Worm (Caenorhabditis elegans): ENCODE results near the gene F41D9.2.

DNA sequence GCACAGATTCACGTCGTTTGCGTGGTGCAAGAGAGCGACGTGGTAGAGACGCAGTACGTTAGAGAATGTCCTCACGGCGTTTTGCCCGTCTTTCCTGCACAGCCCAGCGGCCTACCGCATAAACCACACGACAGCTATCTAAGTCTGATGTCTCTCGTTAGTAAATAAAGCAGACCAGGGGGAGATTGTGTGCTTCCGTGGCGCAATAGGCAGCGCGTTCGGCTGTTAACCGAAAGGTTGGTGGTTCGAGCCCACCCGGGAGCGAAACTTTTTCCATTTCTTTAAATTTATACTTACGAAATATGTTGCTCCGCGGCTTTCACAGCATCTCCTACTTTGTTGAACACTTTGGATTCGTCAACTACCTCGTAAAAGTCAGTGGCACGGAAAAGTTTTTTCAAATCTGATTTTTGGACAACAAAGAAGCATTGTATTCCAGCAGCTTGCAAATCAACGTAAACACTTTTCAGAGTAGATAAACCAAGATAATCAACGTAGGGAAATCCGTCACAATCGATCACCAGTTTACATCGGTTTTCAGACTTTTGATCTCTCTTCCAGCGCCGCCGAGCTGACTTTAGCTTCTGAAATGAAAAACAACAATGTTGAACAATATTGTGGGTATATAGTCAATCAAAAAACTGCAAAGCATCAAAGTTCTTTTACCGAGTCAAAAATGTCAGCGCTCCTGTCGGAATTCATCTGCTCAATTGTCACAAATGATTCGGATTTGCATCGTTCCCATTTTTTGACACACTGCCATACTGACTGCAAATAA, 19.8 kb upstream of the F41D9.2 start:
- no peak for TF ChIP-seq unc-62 (GFP tag; optimal IDR thresholded peaks at IDR 0.05)
- peak; percentile 89 for TF ChIP-seq let-526 (GFP tag; IDR thresholded peaks at IDR 0.05)
- TF ChIP-seq unc-130 (GFP tag; optimal IDR thresholded peaks at IDR 0.05) = peak; percentile 51
- no peak for TF ChIP-seq lin-54 (GFP tag; optimal IDR thresholded peaks at IDR 0.05)
- peak; percentile 20 for TF ChIP-seq F49E8.2 (tag; optimal IDR thresholded peaks at IDR 0.05; ENCODE audit: insufficient read depth)
- 0 out of 2 replicates have a peak, but pooled peaks have one; percentile 78 for TF ChIP-seq ceh-58 (GFP tag; IDR thresholded peaks at IDR 0.05)
- peak; percentile 57 for TF ChIP-seq sptf-2 (GFP tag; optimal IDR thresholded peaks at IDR 0.05)
- TF ChIP-seq dpl-1 (GFP tag; optimal IDR thresholded peaks at IDR 0.05) = no peak
- TF ChIP-seq lin-40 (tag; optimal IDR thresholded peaks at IDR 0.05) = peak; percentile 94
- TF ChIP-seq F10E7.11 (tag; optimal IDR thresholded peaks at IDR 0.05) = peak; percentile 74
- TF ChIP-seq rpc-1 (optimal IDR thresholded peaks at IDR 0.05) = peak; percentile 98
- TF ChIP-seq rpc-1 (tag; optimal IDR thresholded peaks at IDR 0.05) = peak; percentile 94
- peak; percentile 68 for TF ChIP-seq snpc-4 (GFP tag; optimal IDR thresholded peaks at IDR 0.05)
- TF ChIP-seq snpc-4 (tag; optimal IDR thresholded peaks at IDR 0.05) = peak in 3 of 4 experiments; percentile 52 to 83 (median 71)
